Fruit fly (Drosophila melanogaster) whole organism, prepupa: ENCODE measurements around the gene Dip-B.

Source experiments
- CG31627 ChIP-seq: fragments of 200-800 bp; sonication (Bioruptor generic); optimal IDR thresholded peaks from 3 replicates; lab custom pipeline; 2016; ENCODE audit warnings: missing biosample characterization, missing genetic modification characterization
- CG34406 ChIP-seq: fragments of 200-800 bp; sonication (Bioruptor generic); optimal IDR thresholded peaks from 3 replicates; lab custom pipeline; 2016; ENCODE audit warnings: missing biosample characterization, missing genetic modification characterization
- Ets96B ChIP-seq: fragments of 200-800 bp; optimal IDR thresholded peaks from 2 replicates; lab custom pipeline; 2019; ENCODE audit warnings: missing biosample characterization, mild to moderate bottlenecking, missing genetic modification characterization, moderate library complexity
- Hr4 ChIP-seq: fragments of 200-800 bp; sonication (Bioruptor generic); optimal IDR thresholded peaks from 3 replicates; lab custom pipeline; 2016; ENCODE audit warnings: missing biosample characterization, missing genetic modification characterization
- Sox102F ChIP-seq: fragments of 200-800 bp; sonication (Bioruptor generic); optimal IDR thresholded peaks from 2 replicates; lab custom pipeline; 2016; ENCODE audit warnings: missing biosample characterization, mild to moderate bottlenecking, missing genetic modification characterization
- Sox14 ChIP-seq: fragments of 200-800 bp; sonication (Bioruptor generic); optimal IDR thresholded peaks from 3 replicates; lab custom pipeline; 2016; ENCODE audit warnings: missing biosample characterization, missing genetic modification characterization
- eg ChIP-seq: fragments of 200-800 bp; sonication (Bioruptor generic); IDR thresholded peaks from 3 replicates; pipeline ENCODE4 v1.3.6; 2022; ENCODE audit warnings: missing biosample characterization, missing genetic modification characterization
- esn ChIP-seq: fragments of 200-800 bp; sonication (Bioruptor generic); optimal IDR thresholded peaks from 2 replicates; lab custom pipeline; 2016; ENCODE audit warnings: missing biosample characterization, mild to moderate bottlenecking, missing genetic modification characterization, moderate library complexity
- net ChIP-seq: fragments of 200-800 bp; sonication (Bioruptor generic); optimal IDR thresholded peaks from 3 replicates; lab custom pipeline; 2016; ENCODE audit warnings: missing biosample characterization, missing genetic modification characterization

- TF ChIP-seq Sox14: no peak
- TF ChIP-seq esn (GFP tag; lab: Kevin White, UChicago): no peak
- TF ChIP-seq eg (GFP tag; lab: Robert Waterston, UW): no peak
- no peak for TF ChIP-seq CG31627 (GFP tag; lab: Kevin White, UChicago)
- no peak for TF ChIP-seq net
- TF ChIP-seq CG34406 (GFP tag; lab: Kevin White, UChicago): peak; percentile 17
- TF ChIP-seq Sox102F (GFP tag; lab: Kevin White, UChicago): no peak
- no peak for TF ChIP-seq Ets96B (tag; lab: Kevin White, UChicago)
- no peak for TF ChIP-seq Hr4
These were observed 17.1 kb upstream of the Dip-B start for dm6 chr3R:13765001-13765400.
